Fruit fly (Drosophila melanogaster) whole organism, embryonic: ENCODE results near the gene ab.

Experiments
- ATbp ChIP-seq: fragments of 200-800 bp; sonication (Bioruptor generic); optimal IDR thresholded peaks from 2 replicates; lab custom pipeline; 2017; ENCODE audit warnings: missing biosample characterization, mild to moderate bottlenecking, missing genetic modification characterization, missing genetic modification reagents
- Abd-B ChIP-seq: fragments of 200-800 bp; sonication (Bioruptor generic); optimal IDR thresholded peaks from 2 replicates; lab custom pipeline; 2018; ENCODE audit warnings: missing biosample characterization, mild to moderate bottlenecking, missing genetic modification characterization, moderate library complexity
- Awh ChIP-seq: fragments of 200-800 bp; sonication (Bioruptor generic); IDR thresholded peaks from 2 replicates; pipeline ENCODE4, ENCODE4 v1.3.6; 2022; ENCODE audit warnings: missing biosample characterization, missing genetic modification characterization
- CG10462 ChIP-seq: fragments of 200-800 bp; sonication (Bioruptor generic); optimal IDR thresholded peaks from 2 replicates; lab custom pipeline; 2016; ENCODE audit warnings: missing biosample characterization, missing genetic modification characterization
- CG10979 ChIP-seq: fragments of 200-800 bp; sonication (Bioruptor generic); optimal IDR thresholded peaks from 2 replicates; lab custom pipeline; 2018; ENCODE audit warnings: missing biosample characterization, mild to moderate bottlenecking, missing genetic modification characterization, moderate library complexity
- CG11456 ChIP-seq: fragments of 200-800 bp; sonication (Bioruptor generic); IDR thresholded peaks from 3 replicates; pipeline ENCODE4 v1.3.6; 2022; ENCODE audit warnings: missing biosample characterization, missing genetic modification characterization
- CG13424 ChIP-seq: fragments of 200-800 bp; sonication (Bioruptor generic); optimal IDR thresholded peaks from 2 replicates; lab custom pipeline; 2019; ENCODE audit warnings: missing biosample characterization, mild to moderate bottlenecking, missing genetic modification characterization, moderate library complexity
- CG14050 ChIP-seq: fragments of 200-800 bp; sonication (Bioruptor generic); IDR thresholded peaks from 3 replicates; pipeline ENCODE4 v1.3.6; 2022; ENCODE audit warnings: missing biosample characterization, missing genetic modification characterization
- CG14667 ChIP-seq: fragments of 200-800 bp; sonication (Bioruptor generic); IDR thresholded peaks from 2 replicates; pipeline ENCODE4 v1.3.6; 2022; ENCODE audit warnings: missing biosample characterization, missing genetic modification characterization
- CG14710 ChIP-seq: fragments of 200-800 bp; sonication (Bioruptor generic); optimal IDR thresholded peaks from 3 replicates; lab custom pipeline; 2019; ENCODE audit warnings: missing biosample characterization, mild to moderate bottlenecking, missing genetic modification characterization, moderate library complexity
- CG15479 ChIP-seq: fragments of 200-800 bp; sonication (Bioruptor generic); optimal IDR thresholded peaks from 3 replicates; lab custom pipeline; 2019; ENCODE audit warnings: missing biosample characterization, mild to moderate bottlenecking, missing genetic modification characterization, moderate library complexity
- CG15696 ChIP-seq: fragments of 200-800 bp; sonication (Bioruptor generic); optimal IDR thresholded peaks from 2 replicates; lab custom pipeline; 2019; ENCODE audit warnings: missing biosample characterization, mild to moderate bottlenecking, missing genetic modification characterization, moderate library complexity
- CG16813 ChIP-seq: fragments of 200-800 bp; sonication (Bioruptor generic); IDR thresholded peaks from 3 replicates; pipeline ENCODE4 v1.3.6; 2022; ENCODE audit warnings: missing biosample characterization, missing genetic modification characterization; ENCODE audit not compliant: partially characterized antibody
- CG17385 ChIP-seq: fragments of 200-800 bp; sonication (Bioruptor generic); optimal IDR thresholded peaks from 3 replicates; lab custom pipeline; 2018; ENCODE audit warnings: missing biosample characterization, mild to moderate bottlenecking, missing genetic modification characterization
- CG17829 ChIP-seq: fragments of 200-800 bp; optimal IDR thresholded peaks from 2 replicates; lab custom pipeline; 2019; ENCODE audit warnings: missing biosample characterization, mild to moderate bottlenecking, missing genetic modification characterization, moderate library complexity
- CG2712 ChIP-seq: fragments of 200-800 bp; optimal IDR thresholded peaks from 3 replicates; lab custom pipeline; 2019; ENCODE audit warnings: missing biosample characterization, mild to moderate bottlenecking, missing genetic modification characterization, moderate library complexity
- CG2875 ChIP-seq: fragments of 200-800 bp; sonication (Bioruptor generic); optimal IDR thresholded peaks from 2 replicates; lab custom pipeline; 2017; ENCODE audit warnings: missing biosample characterization, mild to moderate bottlenecking, missing genetic modification characterization, missing genetic modification reagents
- CG30403 ChIP-seq: fragments of 200-800 bp; sonication (Bioruptor generic); optimal IDR thresholded peaks from 3 replicates; lab custom pipeline; 2016; ENCODE audit warnings: missing biosample characterization, missing genetic modification characterization
- CG30431 ChIP-seq: fragments of 200-800 bp; sonication (Bioruptor generic); optimal IDR thresholded peaks from 2 replicates; lab custom pipeline; 2017; ENCODE audit warnings: missing biosample characterization, missing genetic modification characterization
- CG3065 ChIP-seq: fragments of 200-800 bp; sonication (Bioruptor generic); optimal IDR thresholded peaks from 2 replicates; lab custom pipeline; 2016; ENCODE audit warnings: missing biosample characterization, missing genetic modification characterization
- CG31388 ChIP-seq: fragments of 200-800 bp; sonication (Bioruptor generic); optimal IDR thresholded peaks from 2 replicates; lab custom pipeline; 2016; ENCODE audit warnings: missing biosample characterization, missing genetic modification characterization
- CG31441 ChIP-seq: fragments of 200-800 bp; sonication (Bioruptor generic); IDR thresholded peaks from 2 replicates; pipeline ENCODE4 v1.3.6; 2022; ENCODE audit warnings: missing biosample characterization, missing genetic modification characterization
- CG4424 ChIP-seq: fragments of 200-800 bp; sonication (Bioruptor generic); optimal IDR thresholded peaks from 3 replicates; lab custom pipeline; 2016; ENCODE audit warnings: missing biosample characterization, missing genetic modification characterization
- CG7271 ChIP-seq: fragments of 200-800 bp; sonication (Bioruptor generic); optimal IDR thresholded peaks from 2 replicates; lab custom pipeline; 2018; ENCODE audit warnings: missing biosample characterization, mild to moderate bottlenecking, missing genetic modification characterization, moderate library complexity
- CG7839 ChIP-seq: fragments of 200-800 bp; sonication (Bioruptor generic); optimal IDR thresholded peaks from 3 replicates; lab custom pipeline; 2018; ENCODE audit warnings: missing biosample characterization, mild to moderate bottlenecking, missing genetic modification characterization, moderate library complexity
- CG8359 ChIP-seq: fragments of 200-800 bp; sonication (Bioruptor generic); optimal IDR thresholded peaks from 2 replicates; lab custom pipeline; 2017; ENCODE audit warnings: missing biosample characterization, mild to moderate bottlenecking, missing genetic modification characterization, borderline replicate concordance
- CG8388 ChIP-seq: fragments of 200-800 bp; sonication (Bioruptor generic); optimal IDR thresholded peaks from 2 replicates; lab custom pipeline; 2019; ENCODE audit warnings: missing biosample characterization, mild to moderate bottlenecking, missing genetic modification characterization, moderate library complexity
- CG8765 ChIP-seq: fragments of 200-800 bp; sonication (Bioruptor generic); IDR thresholded peaks from 2 replicates; pipeline ENCODE4 v1.3.6; 2022; ENCODE audit warnings: missing biosample characterization, missing genetic modification characterization
- CG8924 ChIP-seq: fragments of 200-800 bp; optimal IDR thresholded peaks from 3 replicates; lab custom pipeline; 2019; ENCODE audit warnings: missing biosample characterization, mild to moderate bottlenecking, missing genetic modification characterization, moderate library complexity
- Hsf ChIP-seq: fragments of 200-800 bp; sonication (Bioruptor generic); optimal IDR thresholded peaks from 3 replicates; lab custom pipeline; 2016; ENCODE audit warnings: missing biosample characterization, missing genetic modification characterization
- Spps ChIP-seq: fragments of 200-800 bp; sonication (Bioruptor generic); optimal IDR thresholded peaks from 2 replicates; lab custom pipeline; 2018; ENCODE audit warnings: missing biosample characterization, mild to moderate bottlenecking, missing genetic modification characterization
- Stat92E ChIP-seq, 3 experiments: fragments of >200 bp in 2 of 3; fragments of 200-800 bp in 1 of 3; sonication (Bioruptor generic) in 1 of 3; optimal IDR thresholded peaks; 2 replicates each; lab custom pipeline; 2017 to 2019; ENCODE audit warnings: missing biosample characterization in 3 of 3, missing genetic modification characterization in 3 of 3, mild to moderate bottlenecking in 1 of 3, moderate library complexity in 1 of 3
- Usf ChIP-seq: fragments of 200-800 bp; sonication (Bioruptor generic); optimal IDR thresholded peaks from 2 replicates; lab custom pipeline; 2017; ENCODE audit warnings: missing genotype, missing biosample characterization, missing genetic modification characterization
- ara ChIP-seq: fragments of 200-800 bp; sonication (Bioruptor generic); IDR thresholded peaks from 2 replicates; pipeline ENCODE4 v1.3.6; 2022; ENCODE audit warnings: missing biosample characterization, missing genetic modification characterization
- ase ChIP-seq: fragments of 200-800 bp; sonication (Bioruptor generic); IDR thresholded peaks from 3 replicates; pipeline ENCODE4 v1.3.6; 2022; ENCODE audit warnings: missing biosample characterization, missing genetic modification characterization
- dmrt11E ChIP-seq: fragments of 200-800 bp; sonication (Bioruptor generic); optimal IDR thresholded peaks from 3 replicates; lab custom pipeline; 2018; ENCODE audit warnings: missing biosample characterization, mild to moderate bottlenecking, missing genetic modification characterization, moderate library complexity
- ewg ChIP-seq: fragments of 200-800 bp; sonication (Bioruptor generic); optimal IDR thresholded peaks from 3 replicates; lab custom pipeline; 2017; ENCODE audit warnings: mild to moderate bottlenecking, missing biosample characterization, missing genetic modification reagents, missing genetic modification characterization
- gcm ChIP-seq: fragments of 200-800 bp; sonication (Bioruptor generic); optimal IDR thresholded peaks from 2 replicates; lab custom pipeline; 2019; ENCODE audit warnings: missing biosample characterization, mild to moderate bottlenecking, missing genetic modification characterization, moderate library complexity
- gem ChIP-seq: fragments of 200-800 bp; sonication (Bioruptor generic); optimal IDR thresholded peaks from 2 replicates; lab custom pipeline; 2019; ENCODE audit warnings: missing biosample characterization, mild to moderate bottlenecking, missing genetic modification characterization, moderate library complexity
- klu ChIP-seq: fragments of 200-800 bp; sonication (Bioruptor generic); IDR thresholded peaks from 2 replicates; pipeline ENCODE4 v1.3.6; 2022; ENCODE audit warnings: missing biosample characterization, missing genetic modification characterization
- nmo ChIP-seq: fragments of 200-800 bp; sonication (Bioruptor generic); optimal IDR thresholded peaks from 2 replicates; lab custom pipeline; 2018; ENCODE audit warnings: missing biosample characterization, mild to moderate bottlenecking, missing genetic modification characterization, moderate library complexity
- pan ChIP-seq, 4 experiments: fragments of >200 bp in 3 of 4; fragments of 200-800 bp in 1 of 4; sonication (Bioruptor generic) in 1 of 4; optimal IDR thresholded peaks in 3 of 4; IDR thresholded peaks in 1 of 4; 2 replicates each; pipeline versions ENCODE4 v1.3.6 to Lab custom; 2017 to 2022; ENCODE audit warnings: missing biosample characterization in 2 of 4, missing genetic modification characterization in 2 of 4, mixed read lengths in 1 of 4
- prd ChIP-seq, 3 experiments: fragments of >200 bp in 2 of 3; fragments of 200-800 bp in 1 of 3; sonication (Bioruptor generic) in 1 of 3; optimal IDR thresholded peaks in 2 of 3; IDR thresholded peaks in 1 of 3; 2 replicates in 2 of 3; 3 replicates in 1 of 3; pipeline versions ENCODE4 v1.3.6 to Lab custom; 2017 to 2022; ENCODE audit warnings: missing biosample characterization in 1 of 3, missing genetic modification characterization in 1 of 3
- row ChIP-seq: fragments of 200-800 bp; sonication (Bioruptor generic); IDR thresholded peaks from 3 replicates; pipeline ENCODE4 v1.3.6; 2022; ENCODE audit warnings: missing biosample characterization, missing genetic modification characterization
- ssp ChIP-seq: fragments of 200-800 bp; sonication (Bioruptor generic); IDR thresholded peaks from 2 replicates; pipeline ENCODE4 v1.3.6; 2022; ENCODE audit warnings: missing biosample characterization, missing genetic modification characterization
- stwl ChIP-seq: fragments of 200-800 bp; sonication (Bioruptor generic); optimal IDR thresholded peaks from 3 replicates; lab custom pipeline; 2018; ENCODE audit warnings: missing biosample characterization, mild to moderate bottlenecking, missing genetic modification characterization, moderate library complexity
- trem ChIP-seq: fragments of 200-800 bp; optimal IDR thresholded peaks from 3 replicates; lab custom pipeline; 2019; ENCODE audit warnings: missing biosample characterization, mild to moderate bottlenecking, missing genetic modification characterization, moderate library complexity
- zen ChIP-seq: fragments of 200-800 bp; sonication (Bioruptor generic); optimal IDR thresholded peaks from 3 replicates; lab custom pipeline; 2018; ENCODE audit warnings: missing biosample characterization, mild to moderate bottlenecking, missing genetic modification characterization, moderate library complexity

ab gene

DNA sequence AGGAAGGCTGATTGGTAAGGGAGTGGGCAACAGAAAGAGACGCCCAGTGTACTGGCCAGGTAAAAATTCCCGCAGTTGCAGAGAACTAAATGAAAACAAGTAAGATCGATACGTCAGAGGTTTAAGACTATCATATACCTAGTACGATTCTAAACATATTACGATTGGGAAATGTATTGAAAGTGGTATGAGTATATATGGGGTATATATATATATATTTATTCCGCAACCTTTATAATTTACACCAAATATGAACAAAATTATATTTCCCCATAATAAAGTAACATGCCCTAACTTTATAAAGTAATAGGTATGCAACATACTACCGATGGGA is 21.4 kb upstream of the ab start (continued):
- TF ChIP-seq pan (optimal IDR thresholded peaks at IDR 0.05; lab: Kevin White, UChicago) (peak in 1 of 2 experiments; percentile 71), pan (GFP tag; optimal IDR thresholded peaks at IDR 0.05 in 1 of 2, IDR thresholded peaks at IDR 0.05 in 1 of 2) (peak; percentile 10 to 32), CG10462 (GFP tag; lab: Kevin White, UChicago) (peak; percentile 37), CG8765 (GFP tag; lab: Robert Waterston, UW) (peak; percentile 74; the same call in 1 of the 2 replicates), trem (tag; lab: Kevin White, UChicago) (peak; percentile 67), CG17385 (GFP tag; lab: Kevin White, UChicago) (peak; percentile 3), CG11456 (no peak), CG30431 (GFP tag; lab: Kevin White, UChicago) (peak; percentile 43), nmo (GFP tag; lab: Kevin White, UChicago) (peak; percentile 74), ssp (GFP tag; lab: Robert Waterston, UW) (peak; percentile 51), ATbp (GFP tag; lab: Kevin White, UChicago) (no peak), CG14710 (tag; lab: Kevin White, UChicago) (peak; percentile 70), Awh (0 out of 2 replicates have a peak, but pooled peaks have one; percentile 31), CG16813 (GFP tag; lab: Robert Waterston, UW) (0 out of 3 replicates have a peak, but pooled peaks have one; percentile 37), Usf (GFP tag; lab: Kevin White, UChicago) (peak; percentile 50), CG14667 (GFP tag; lab: Robert Waterston, UW) (0 out of 2 replicates have a peak, but pooled peaks have one; percentile 11), gcm (GFP tag; lab: Kevin White, UChicago) (peak; percentile 55), gem (tag; lab: Kevin White, UChicago) (peak; percentile 85), CG13424 (tag; lab: Kevin White, UChicago) (peak; percentile 10), klu (GFP tag; lab: Robert Waterston, UW) (peak; percentile 8; the same call in 1 of the 2 replicates), CG30403 (peak; percentile 39), CG14050 (GFP tag; lab: Robert Waterston, UW) (no peak), CG7839 (tag; lab: Kevin White, UChicago) (peak; percentile 59), Spps (tag; lab: Kevin White, UChicago) (peak; percentile 53), zen (peak; percentile 82), Hsf (no peak), CG8924 (tag; lab: Kevin White, UChicago) (peak; percentile 84), Stat92E (GFP tag; optimal IDR thresholded peaks at IDR 0.05; lab: Kevin White, UChicago) (peak in 1 of 3 experiments; percentile 69), CG17829 (tag; lab: Kevin White, UChicago) (peak; percentile 67), ara (GFP tag; lab: Robert Waterston, UW) (peak; percentile 53), CG31388 (no peak), CG31441 (GFP tag; lab: Robert Waterston, UW) (peak; percentile 73), ase (GFP tag; lab: Robert Waterston, UW) (no peak), Abd-B (GFP tag; lab: Kevin White, UChicago) (peak; percentile 16), CG4424 (GFP tag; lab: Kevin White, UChicago) (peak; percentile 62), ewg (GFP tag; lab: Kevin White, UChicago) (peak; percentile 3), CG3065 (GFP tag; lab: Kevin White, UChicago) (peak; percentile 9), CG15696 (tag; lab: Kevin White, UChicago) (peak; percentile 62), CG2875 (GFP tag; lab: Kevin White, UChicago) (peak; percentile 38), prd (optimal IDR thresholded peaks at IDR 0.05; lab: Kevin White, UChicago) (no peak), prd (GFP tag; IDR thresholded peaks at IDR 0.05; lab: Robert Waterston, UW) (peak; percentile 68), dmrt11E (tag; lab: Kevin White, UChicago) (peak; percentile 95), CG2712 (tag; lab: Kevin White, UChicago) (peak; percentile 87), CG8359 (GFP tag; lab: Kevin White, UChicago) (no peak), stwl (peak; percentile 38), CG10979 (tag; lab: Kevin White, UChicago) (peak; percentile 83), CG15479 (GFP tag; lab: Kevin White, UChicago) (no peak), CG8388 (GFP tag; lab: Kevin White, UChicago) (peak; percentile 72), row (GFP tag; lab: Robert Waterston, UW) (peak; percentile 76), CG7271 (tag; lab: Kevin White, UChicago) (peak; percentile 59)
